Fruit fly (Drosophila melanogaster) whole organism, wandering third instar larva: ENCODE results near the gene Gs2.

Experiments
- CG32264 ChIP-seq: fragments of 200-800 bp; sonication (Bioruptor generic); optimal IDR thresholded peaks from 2 replicates; lab custom pipeline; 2016; ENCODE audit warnings: missing biosample characterization, missing genetic modification characterization
- CG9705 ChIP-seq: fragments of 200-800 bp; sonication (Bioruptor generic); optimal IDR thresholded peaks from 2 replicates; lab custom pipeline; 2018; ENCODE audit warnings: missing biosample characterization, mild to moderate bottlenecking, missing genetic modification characterization
- CrebA ChIP-seq: fragments of 200-800 bp; sonication (Bioruptor generic); optimal IDR thresholded peaks from 2 replicates; lab custom pipeline; 2016; ENCODE audit warnings: missing biosample characterization, mild to moderate bottlenecking, missing genetic modification characterization, borderline replicate concordance
- Dif ChIP-seq: fragments of 200-275, 200-300 bp; sonication (Bioruptor generic); optimal IDR thresholded peaks from 2 replicates; lab custom pipeline; 2018; ENCODE audit warnings: missing biosample characterization, missing genetic modification characterization; ENCODE audit not compliant: partially characterized antibody
- GATAd ChIP-seq: sonication (Bioruptor generic); optimal IDR thresholded peaks from 2 replicates; lab custom pipeline; 2016; ENCODE audit warnings: missing biosample characterization, missing genetic modification characterization
- Hnf4 ChIP-seq: fragments of 200-800 bp; sonication (Bioruptor generic); optimal IDR thresholded peaks from 2 replicates; lab custom pipeline; 2016; ENCODE audit warnings: missing biosample characterization, mild to moderate bottlenecking, missing genetic modification characterization
- Hr83 ChIP-seq: fragments of 200-300 bp; sonication (Bioruptor generic); optimal IDR thresholded peaks from 2 replicates; lab custom pipeline; 2016; ENCODE audit warnings: missing biosample characterization, mild to moderate bottlenecking, missing genetic modification characterization, moderate library complexity; ENCODE audit not compliant: poor library complexity, severe bottlenecking
- Jra ChIP-seq: sonication (Bioruptor generic); optimal IDR thresholded peaks from 2 replicates; lab custom pipeline; 2016; ENCODE audit warnings: missing biosample characterization, missing genetic modification characterization
- Mio ChIP-seq: sonication (Bioruptor generic); optimal IDR thresholded peaks from 2 replicates; lab custom pipeline; 2016; ENCODE audit warnings: missing biosample characterization, missing genetic modification characterization
- Myc ChIP-seq: fragments of >200 bp; optimal IDR thresholded peaks from 2 replicates; lab custom pipeline; 2017
- N ChIP-seq: fragments of >200 bp; optimal IDR thresholded peaks from 2 replicates; lab custom pipeline; 2018; ENCODE audit warnings: missing biosample characterization, missing external identifiers, missing genetic modification characterization
- OdsH ChIP-seq: fragments of 200-800 bp; sonication (Bioruptor generic); optimal IDR thresholded peaks from 2 replicates; lab custom pipeline; 2016; ENCODE audit warnings: missing biosample characterization, mild to moderate bottlenecking, missing genetic modification characterization
- Rel ChIP-seq, 2 experiments: fragments of 200-800 bp; sonication (Bioruptor generic) in 1 of 2; optimal IDR thresholded peaks; 2 replicates in 1 of 2; 3 replicates in 1 of 2; lab custom pipeline; 2016 to 2019; ENCODE audit warnings: mild to moderate bottlenecking in 2 of 2, missing biosample characterization in 2 of 2, missing genetic modification characterization in 2 of 2, moderate library complexity in 1 of 2
- Sp1 ChIP-seq: fragments of 200-800 bp; sonication (Bioruptor generic); optimal IDR thresholded peaks from 3 replicates; lab custom pipeline; 2019; ENCODE audit warnings: missing biosample characterization, mild to moderate bottlenecking, missing genetic modification characterization, moderate library complexity
- Vsx2 ChIP-seq: fragments of 200-300, 225-300 bp; sonication (Bioruptor generic); optimal IDR thresholded peaks from 2 replicates; lab custom pipeline; 2018; ENCODE audit warnings: missing biosample characterization, missing genetic modification characterization; ENCODE audit not compliant: partially characterized antibody
- br ChIP-seq: fragments of 200-800 bp; sonication (Bioruptor generic); optimal IDR thresholded peaks from 2 replicates; lab custom pipeline; 2016; ENCODE audit warnings: missing biosample characterization, missing genetic modification characterization
- brk ChIP-seq: fragments of 200-800 bp; sonication (Bioruptor generic); optimal IDR thresholded peaks from 2 replicates; lab custom pipeline; 2016; ENCODE audit warnings: missing biosample characterization, mild to moderate bottlenecking, missing genetic modification characterization
- dl ChIP-seq, 2 experiments: fragments of 175-275, 200-275 bp in 1 of 2; fragments of 200-275 bp in 1 of 2; sonication (Bioruptor generic); optimal IDR thresholded peaks; lab custom pipeline; 2018; ENCODE audit warnings: mild to moderate bottlenecking in 2 of 2, missing biosample characterization in 2 of 2, missing genetic modification characterization in 2 of 2, moderate library complexity in 2 of 2; ENCODE audit not compliant: partially characterized antibody in 2 of 2, insufficient read depth in 1 of 2
- dmrt93B ChIP-seq: fragments of 200-800 bp; sonication (Bioruptor generic); optimal IDR thresholded peaks from 2 replicates; lab custom pipeline; 2018; ENCODE audit warnings: missing biosample characterization, mild to moderate bottlenecking, missing genetic modification characterization
- dsf ChIP-seq: sonication (Bioruptor generic); optimal IDR thresholded peaks from 2 replicates; lab custom pipeline; 2016; ENCODE audit warnings: missing biosample characterization, missing genetic modification characterization, borderline replicate concordance
- ey ChIP-seq: fragments of 200-800 bp; sonication (Bioruptor generic); optimal IDR thresholded peaks from 2 replicates; lab custom pipeline; 2016; ENCODE audit warnings: missing biosample characterization, missing genetic modification characterization
- foxo ChIP-seq, 2 experiments: fragments of 200-800 bp; sonication (Bioruptor generic); optimal IDR thresholded peaks; 2 replicates in 1 of 2; 3 replicates in 1 of 2; lab custom pipeline; 2016 to 2017; ENCODE audit warnings: missing biosample characterization in 2 of 2, missing genetic modification characterization in 2 of 2
- h ChIP-seq: fragments of 200-800 bp; sonication (Bioruptor generic); optimal IDR thresholded peaks from 3 replicates; lab custom pipeline; 2016; ENCODE audit warnings: missing biosample characterization, mild to moderate bottlenecking, missing genetic modification characterization
- lola ChIP-seq: fragments of >200 bp; optimal IDR thresholded peaks from 2 replicates; lab custom pipeline; 2017; ENCODE audit warnings: missing biosample characterization, missing genetic modification characterization
- pan ChIP-seq: fragments of >200 bp; optimal IDR thresholded peaks from 2 replicates; lab custom pipeline; 2017
- psq ChIP-seq: fragments of 200-800 bp; sonication (Bioruptor generic); optimal IDR thresholded peaks from 3 replicates; lab custom pipeline; 2017; ENCODE audit warnings: missing biosample characterization, mild to moderate bottlenecking, missing genetic modification characterization, moderate library complexity
- sage ChIP-seq: fragments of 200-800 bp; sonication (Bioruptor generic); optimal IDR thresholded peaks from 2 replicates; lab custom pipeline; 2016; ENCODE audit warnings: missing biosample characterization, mild to moderate bottlenecking, missing genetic modification characterization
- tai ChIP-seq: sonication (Bioruptor generic); optimal IDR thresholded peaks from 2 replicates; lab custom pipeline; 2016; ENCODE audit warnings: missing biosample characterization, missing genetic modification characterization
- usp ChIP-seq: fragments of >200 bp; optimal IDR thresholded peaks from 2 replicates; lab custom pipeline; 2017; ENCODE audit warnings: missing biosample characterization, missing genetic modification characterization
- woc ChIP-seq: sonication (Bioruptor generic); optimal IDR thresholded peaks from 2 replicates; lab custom pipeline; 2016; ENCODE audit warnings: missing biosample characterization, mild to moderate bottlenecking, missing genetic modification characterization

Gs2 gene

dm6 chrX:11393003-11393620 lies 29.5 kb upstream of the Gs2 start:
- peak in 1 of 2 experiments; percentile 10 for TF ChIP-seq foxo (GFP tag; optimal IDR thresholded peaks at IDR 0.05; lab: Kevin White, UChicago)
- no peak for TF ChIP-seq lola (GFP tag; lab: Kevin White, UChicago)

- TF ChIP-seq Jra, result no peak
- TF ChIP-seq dsf, result no peak
- TF ChIP-seq CG9705 (GFP tag; lab: Kevin White, UChicago), result no peak
- TF ChIP-seq GATAd, result no peak
- no peak for TF ChIP-seq Rel (GFP tag; optimal IDR thresholded peaks at IDR 0.05; lab: Kevin White, UChicago)
- TF ChIP-seq Rel (tag; optimal IDR thresholded peaks at IDR 0.05; lab: Kevin White, UChicago), result no peak
- TF ChIP-seq Myc (lab: Kevin White, UChicago), result no peak
- TF ChIP-seq ey, result no peak
- TF ChIP-seq dmrt93B (GFP tag; lab: Kevin White, UChicago), result no peak
- TF ChIP-seq woc (GFP tag; lab: Kevin White, UChicago), result no peak
- no peak for TF ChIP-seq tai (GFP tag; lab: Kevin White, UChicago)
- no peak for TF ChIP-seq Vsx2 (GFP tag; lab: Kevin White, UChicago)
- no peak for TF ChIP-seq OdsH
- TF ChIP-seq Hnf4 (GFP tag; lab: Kevin White, UChicago), result no peak
- no peak for TF ChIP-seq psq (GFP tag; lab: Kevin White, UChicago)
- no peak for TF ChIP-seq h (GFP tag; lab: Kevin White, UChicago)
- TF ChIP-seq Hr83 (GFP tag; lab: Kevin White, UChicago), result no peak
- no peak for TF ChIP-seq N (GFP tag; lab: Kevin White, UChicago)
- no peak for TF ChIP-seq Dif
- TF ChIP-seq pan (lab: Kevin White, UChicago), result no peak
- TF ChIP-seq, all 38 proteins: peak for 0
Observed at dm6 chrX:11404247-11404646, 18.4 kb upstream of the Gs2 start.

dm6 chrX:11409647-11410046 lies 13.0 kb upstream of the Gs2 start, which contains the start of gene CG15196:
TSS of gene CG15196 (plus strand) at chrX:11409947.
- TF ChIP-seq N (GFP tag; lab: Kevin White, UChicago) (no peak), Hr83 (GFP tag; lab: Kevin White, UChicago) (no peak), GATAd (no peak), dl (GFP tag; optimal IDR thresholded peaks at IDR 0.05; lab: Kevin White, UChicago; ENCODE audit: insufficient read depth in 1 of 2, partially characterized antibody in 2 of 2) (no peak), usp (GFP tag; lab: Kevin White, UChicago) (no peak), Sp1 (GFP tag; lab: Kevin White, UChicago) (no peak), Rel (GFP tag; optimal IDR thresholded peaks at IDR 0.05; lab: Kevin White, UChicago) (no peak), Rel (tag; optimal IDR thresholded peaks at IDR 0.05; lab: Kevin White, UChicago) (no peak), dmrt93B (GFP tag; lab: Kevin White, UChicago) (no peak), psq (GFP tag; lab: Kevin White, UChicago) (no peak), brk (no peak), Hnf4 (GFP tag; lab: Kevin White, UChicago) (no peak), lola (GFP tag; lab: Kevin White, UChicago) (no peak), h (GFP tag; lab: Kevin White, UChicago) (no peak), CrebA (GFP tag; lab: Kevin White, UChicago) (no peak), ey (no peak), CG32264 (GFP tag; lab: Kevin White, UChicago) (no peak), Vsx2 (GFP tag; lab: Kevin White, UChicago) (no peak), sage (GFP tag; lab: Kevin White, UChicago) (no peak)

- TF ChIP-seq lola (GFP tag; lab: Kevin White, UChicago) (no peak), woc (GFP tag; lab: Kevin White, UChicago) (no peak), brk (no peak), Rel (GFP tag; optimal IDR thresholded peaks at IDR 0.05; lab: Kevin White, UChicago) (no peak), Rel (tag; optimal IDR thresholded peaks at IDR 0.05; lab: Kevin White, UChicago) (no peak), Dif (no peak), br (GFP tag; lab: Kevin White, UChicago) (no peak), CG32264 (GFP tag; lab: Kevin White, UChicago) (no peak), sage (GFP tag; lab: Kevin White, UChicago) (no peak), Mio (GFP tag; lab: Kevin White, UChicago) (no peak), Hnf4 (GFP tag; lab: Kevin White, UChicago) (no peak), Jra (no peak), h (GFP tag; lab: Kevin White, UChicago) (no peak), Myc (lab: Kevin White, UChicago) (no peak), N (GFP tag; lab: Kevin White, UChicago) (no peak)
Observed at dm6 chrX:11413090-11413489, 9.5 kb upstream of the Gs2 start, which contains the start of gene Gr10b. TSS of gene Gr10b (minus strand) at chrX:11413190.
